Worm (Caenorhabditis elegans): Measurements from ENCODE around the gene ddl-1.

DNA sequence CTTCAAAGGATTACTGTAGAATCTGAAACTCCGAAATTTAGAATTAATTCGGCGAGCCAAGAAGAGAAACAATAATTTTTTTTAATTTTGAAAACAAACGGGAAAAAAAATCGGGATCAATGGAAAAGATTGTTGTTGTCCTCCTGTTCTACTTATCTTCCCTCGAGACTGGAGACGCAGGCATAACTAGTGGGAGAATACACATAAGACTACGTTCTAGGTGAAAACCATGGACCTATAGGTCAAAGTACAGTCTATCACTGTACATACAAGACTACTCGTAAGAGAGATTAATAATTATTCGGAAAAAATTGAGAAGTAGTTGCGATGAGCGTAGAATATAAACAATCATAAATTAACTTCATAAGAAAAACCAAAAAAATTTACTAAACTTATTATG is 28.9 kb downstream of the ddl-1 start, which contains the start of gene dhs-6:
- TF ChIP-seq ztf-4 (tag; optimal IDR thresholded peaks at IDR 0.05) = no peak
- no peak for TF ChIP-seq mep-1 (tag; optimal IDR thresholded peaks at IDR 0.05)
- no peak for TF ChIP-seq alr-1 (tag; optimal IDR thresholded peaks at IDR 0.05; ENCODE audit: borderline replicate concordance)
- TF ChIP-seq ceh-88 (GFP tag; IDR thresholded peaks at IDR 0.05) = no peak
- no peak for TF ChIP-seq vab-15 (tag; optimal IDR thresholded peaks at IDR 0.05)
- TF ChIP-seq snpc-4 (tag; optimal IDR thresholded peaks at IDR 0.05) = no peak
- no peak for TF ChIP-seq ces-1 (GFP tag; optimal IDR thresholded peaks at IDR 0.05)
- no peak for TF ChIP-seq pqm-1 (tag; optimal IDR thresholded peaks at IDR 0.05)
- no peak for TF ChIP-seq fos-1 (tag; optimal IDR thresholded peaks at IDR 0.05)
- TF ChIP-seq unc-130 (tag; optimal IDR thresholded peaks at IDR 0.05) = no peak

All from whole organism, L1 larva.